Worm (Caenorhabditis elegans): Measurements from ENCODE around the gene fbxa-118.

- no peak for TF ChIP-seq him-1 (tag; optimal IDR thresholded peaks at IDR 0.05)
- TF ChIP-seq dao-5 (tag; optimal IDR thresholded peaks at IDR 0.05), result no peak
- TF ChIP-seq W03F9.2 (tag; optimal IDR thresholded peaks at IDR 0.05), result no peak
These were observed 5.5 kb downstream of the fbxa-118 start, which contains the start of gene M162.15 for ce11 chrV:19771660-19772059.
